Fruit fly (Drosophila melanogaster) whole organism, embryonic: ENCODE measurements around the gene CG14269.

ENCODE experiments used
- Atf-2 ChIP-seq: fragments of 200-800 bp; sonication (Bioruptor generic); optimal IDR thresholded peaks from 2 replicates; lab custom pipeline; 2016; ENCODE audit warnings: missing biosample characterization, missing genetic modification characterization
- CG10431 ChIP-seq: fragments of 200-800 bp; sonication (Bioruptor generic); optimal IDR thresholded peaks from 3 replicates; lab custom pipeline; 2018; ENCODE audit warnings: missing biosample characterization, mild to moderate bottlenecking, missing genetic modification characterization
- CG10462 ChIP-seq: fragments of 200-800 bp; sonication (Bioruptor generic); optimal IDR thresholded peaks from 2 replicates; lab custom pipeline; 2016; ENCODE audit warnings: missing biosample characterization, missing genetic modification characterization
- CG11398 ChIP-seq: fragments of 200-800 bp; sonication (Bioruptor generic); optimal IDR thresholded peaks from 2 replicates; lab custom pipeline; 2016; ENCODE audit warnings: missing biosample characterization, missing genetic modification characterization
- CG11695 ChIP-seq: fragments of 200-800 bp; sonication (Bioruptor generic); IDR thresholded peaks from 3 replicates; pipeline ENCODE4 v1.3.6; 2022; ENCODE audit warnings: missing biosample characterization, missing genetic modification characterization
- CG12391 ChIP-seq: fragments of 200-800 bp; sonication (Bioruptor generic); optimal IDR thresholded peaks from 3 replicates; lab custom pipeline; 2018; ENCODE audit warnings: missing biosample characterization, mild to moderate bottlenecking, missing genetic modification characterization, moderate library complexity
- CG12744 ChIP-seq: fragments of 200-800 bp; sonication (Bioruptor generic); optimal IDR thresholded peaks from 2 replicates; lab custom pipeline; 2016; ENCODE audit warnings: missing biosample characterization, missing genetic modification characterization
- CG14441 ChIP-seq: fragments of 200-800 bp; sonication (Bioruptor generic); IDR thresholded peaks from 2 replicates; pipeline ENCODE4 v1.3.6; 2022; ENCODE audit warnings: missing biosample characterization, missing genetic modification characterization
- CG15696 ChIP-seq: fragments of 200-800 bp; sonication (Bioruptor generic); optimal IDR thresholded peaks from 2 replicates; lab custom pipeline; 2019; ENCODE audit warnings: missing biosample characterization, mild to moderate bottlenecking, missing genetic modification characterization, moderate library complexity
- CG17829 ChIP-seq: fragments of 200-800 bp; optimal IDR thresholded peaks from 2 replicates; lab custom pipeline; 2019; ENCODE audit warnings: missing biosample characterization, mild to moderate bottlenecking, missing genetic modification characterization, moderate library complexity
- CG18262 ChIP-seq: fragments of 200-800 bp; optimal IDR thresholded peaks from 3 replicates; lab custom pipeline; 2019; ENCODE audit warnings: missing biosample characterization, mild to moderate bottlenecking, missing genetic modification characterization, moderate library complexity
- CG1832 ChIP-seq: fragments of 200-800 bp; sonication (Bioruptor generic); optimal IDR thresholded peaks from 2 replicates; lab custom pipeline; 2017; ENCODE audit warnings: missing biosample characterization, mild to moderate bottlenecking, missing genetic modification characterization, inconsistent platforms
- CG18599 ChIP-seq: fragments of 200-800 bp; sonication (Bioruptor generic); optimal IDR thresholded peaks from 3 replicates; lab custom pipeline; 2017; ENCODE audit warnings: missing biosample characterization, missing genetic modification characterization, mild to moderate bottlenecking, moderate library complexity, missing genetic modification reagents
- CG2116 ChIP-seq: fragments of 200-800 bp; sonication (Bioruptor generic); optimal IDR thresholded peaks from 3 replicates; lab custom pipeline; 2018; ENCODE audit warnings: missing biosample characterization, mild to moderate bottlenecking, missing genetic modification characterization
- CG2199 ChIP-seq: fragments of 200-800 bp; sonication (Bioruptor generic); IDR thresholded peaks from 3 replicates; pipeline ENCODE4 v1.3.6; 2022; ENCODE audit warnings: missing biosample characterization, missing genetic modification characterization
- CG32532 ChIP-seq: fragments of 200-800 bp; sonication (Bioruptor generic); IDR thresholded peaks from 2 replicates; pipeline ENCODE4 v1.3.6; 2022; ENCODE audit warnings: missing biosample characterization, missing genetic modification characterization
- CG33557 ChIP-seq: fragments of 200-800 bp; sonication (Bioruptor generic); optimal IDR thresholded peaks from 2 replicates; lab custom pipeline; 2019; ENCODE audit warnings: missing biosample characterization, mild to moderate bottlenecking, missing genetic modification characterization, moderate library complexity
- CG4360 ChIP-seq: fragments of 200-800 bp; sonication (Bioruptor generic); IDR thresholded peaks from 2 replicates; pipeline ENCODE4 v1.3.6; 2022; ENCODE audit warnings: missing biosample characterization, missing genetic modification characterization
- CG7963 ChIP-seq: fragments of 200-800 bp; sonication (Bioruptor generic); IDR thresholded peaks from 3 replicates; pipeline ENCODE4 v1.3.6; 2022; ENCODE audit warnings: missing biosample characterization, missing genetic modification characterization; ENCODE audit not compliant: partially characterized antibody
- Deaf1 ChIP-seq: fragments of 200-800 bp; optimal IDR thresholded peaks from 3 replicates; lab custom pipeline; 2019; ENCODE audit warnings: missing biosample characterization, mild to moderate bottlenecking, missing genetic modification characterization, moderate library complexity
- E2f2 ChIP-seq: fragments of 200-800 bp; sonication (Bioruptor generic); IDR thresholded peaks from 2 replicates; pipeline ENCODE4 v1.3.6; 2022; ENCODE audit warnings: missing biosample characterization, missing genetic modification characterization
- ERR ChIP-seq: fragments of 200-800 bp; sonication (Bioruptor generic); optimal IDR thresholded peaks from 2 replicates; lab custom pipeline; 2016; ENCODE audit warnings: missing biosample characterization, missing genetic modification characterization
- Hr78 ChIP-seq, 2 experiments: fragments of 200-800 bp in 1 of 2; fragments of >200 bp in 1 of 2; sonication (Bioruptor generic) in 1 of 2; optimal IDR thresholded peaks; 2 replicates each; lab custom pipeline; 2017 to 2019; ENCODE audit warnings: missing biosample characterization in 2 of 2, missing genetic modification characterization in 2 of 2, mild to moderate bottlenecking in 1 of 2, moderate library complexity in 1 of 2
- Kr ChIP-seq: fragments of 200-800 bp; sonication (Bioruptor generic); optimal IDR thresholded peaks from 2 replicates; lab custom pipeline; 2017; ENCODE audit warnings: missing biosample characterization, mild to moderate bottlenecking, missing genetic modification characterization
- Side ChIP-seq: fragments of 200-800 bp; sonication (Bioruptor generic); optimal IDR thresholded peaks from 2 replicates; lab custom pipeline; 2016; ENCODE audit warnings: missing biosample characterization, missing genetic modification characterization
- Sin3A ChIP-seq: fragments of >200 bp; optimal IDR thresholded peaks from 2 replicates; lab custom pipeline; 2018
- Tbp ChIP-seq: fragments of >200 bp; optimal IDR thresholded peaks from 2 replicates; lab custom pipeline; 2018; ENCODE audit warnings: missing biosample characterization, missing genetic modification characterization
- abd-A ChIP-seq: fragments of 200-800 bp; sonication (Bioruptor generic); optimal IDR thresholded peaks from 3 replicates; lab custom pipeline; 2019; ENCODE audit warnings: missing biosample characterization, mild to moderate bottlenecking, missing genetic modification characterization, moderate library complexity
- bcd ChIP-seq: fragments of 200-800 bp; sonication (Bioruptor generic); optimal IDR thresholded peaks from 2 replicates; lab custom pipeline; 2017; ENCODE audit warnings: missing biosample characterization, mild to moderate bottlenecking, missing genetic modification characterization
- cato ChIP-seq: fragments of 200-800 bp; sonication (Bioruptor generic); optimal IDR thresholded peaks from 2 replicates; lab custom pipeline; 2016; ENCODE audit warnings: missing biosample characterization, missing genetic modification characterization, borderline replicate concordance
- emc ChIP-seq: fragments of 200-800 bp; sonication (Bioruptor generic); optimal IDR thresholded peaks from 2 replicates; lab custom pipeline; 2016; ENCODE audit warnings: missing biosample characterization, missing genetic modification characterization
- fru ChIP-seq: fragments of >200 bp; optimal IDR thresholded peaks from 2 replicates; lab custom pipeline; 2017
- hth ChIP-seq: fragments of >200 bp; optimal IDR thresholded peaks from 2 replicates; lab custom pipeline; 2017; ENCODE audit warnings: inconsistent platforms
- luna ChIP-seq: fragments of 200-800 bp; sonication (Bioruptor generic); optimal IDR thresholded peaks from 2 replicates; lab custom pipeline; 2016; ENCODE audit warnings: missing biosample characterization, missing genetic modification characterization
- nerfin-1 ChIP-seq: fragments of 200-800 bp; sonication (Bioruptor generic); optimal IDR thresholded peaks from 3 replicates; lab custom pipeline; 2019; ENCODE audit warnings: missing biosample characterization, mild to moderate bottlenecking, missing genetic modification characterization, moderate library complexity
- otp ChIP-seq: fragments of 200-800 bp; sonication (Bioruptor generic); IDR thresholded peaks from 3 replicates; pipeline ENCODE4, ENCODE4 v1.3.6; 2022; ENCODE audit warnings: missing biosample characterization, missing genetic modification characterization
- pho ChIP-seq: fragments of 200-800 bp; sonication (Bioruptor generic); optimal IDR thresholded peaks from 2 replicates; lab custom pipeline; 2016; ENCODE audit warnings: missing biosample characterization, missing genetic modification characterization
- pnt ChIP-seq: fragments of 200-800 bp; sonication (Bioruptor generic); optimal IDR thresholded peaks from 3 replicates; lab custom pipeline; 2016; ENCODE audit warnings: missing biosample characterization, missing genetic modification characterization
- slou ChIP-seq: fragments of 200-800 bp; sonication (Bioruptor generic); optimal IDR thresholded peaks from 3 replicates; lab custom pipeline; 2016; ENCODE audit warnings: missing biosample characterization, missing genetic modification characterization
- sug ChIP-seq: fragments of 200-800 bp; optimal IDR thresholded peaks from 2 replicates; lab custom pipeline; 2019; ENCODE audit warnings: missing biosample characterization, mild to moderate bottlenecking, missing genetic modification characterization, moderate library complexity
- tin ChIP-seq: fragments of 200-800 bp; sonication (Bioruptor generic); optimal IDR thresholded peaks from 3 replicates; lab custom pipeline; 2016; ENCODE audit warnings: missing biosample characterization, missing genetic modification characterization
- ttk ChIP-seq: fragments of 200-800 bp; sonication (Bioruptor generic); IDR thresholded peaks from 2 replicates; pipeline ENCODE4 v2.1.2; 2022; ENCODE audit warnings: missing biosample characterization, missing genetic modification characterization

Gene CG14269

DNA sequence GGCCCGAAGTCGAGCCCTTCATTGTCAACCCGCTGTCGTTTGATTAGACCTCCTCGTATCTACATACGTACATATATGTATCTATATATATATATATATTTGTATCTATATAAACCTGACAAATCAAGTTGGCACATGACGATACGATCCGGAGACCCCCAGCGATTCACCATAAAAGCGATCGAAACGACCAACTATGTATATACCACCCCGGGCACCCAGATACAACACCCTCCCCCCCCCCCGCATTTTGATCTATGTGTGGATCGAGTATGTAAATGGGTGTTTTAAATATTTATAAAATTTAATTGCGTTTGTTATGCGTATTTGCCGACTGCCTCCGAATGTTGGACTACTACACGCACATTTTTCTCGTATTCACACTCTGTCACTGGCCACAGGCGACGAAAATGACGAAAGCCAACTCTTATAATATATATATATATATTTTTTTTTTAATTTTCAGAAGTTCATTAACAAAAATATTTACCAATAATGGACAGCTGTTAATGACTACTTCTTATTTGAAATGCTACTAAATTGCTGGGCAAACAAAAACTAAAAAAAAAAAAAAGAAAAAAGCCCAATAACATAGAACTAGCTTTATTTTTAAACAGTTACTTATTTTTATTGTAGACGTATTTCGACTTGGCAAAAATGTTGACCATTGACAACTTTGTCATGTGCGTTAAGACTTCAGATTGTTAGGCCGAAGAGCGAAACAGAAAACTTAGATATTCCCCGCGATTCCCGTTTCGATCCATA, 21.4 kb downstream of the CG14269 start (continued):
- TF ChIP-seq CG2199 (GFP tag; lab: Robert Waterston, UW) (no peak), CG12391 (tag; lab: Kevin White, UChicago) (peak; percentile 74), E2f2 (peak; percentile 49; the same call in 1 of the 2 replicates), CG33557 (GFP tag; lab: Kevin White, UChicago) (no peak), Deaf1 (tag; lab: Kevin White, UChicago) (peak; percentile 29), sug (tag; lab: Kevin White, UChicago) (peak; percentile 96), cato (GFP tag; lab: Kevin White, UChicago) (peak; percentile 8), fru (lab: Kevin White, UChicago) (no peak), CG10462 (no peak), pho (no peak), ttk (GFP tag; lab: Robert Waterston, UW) (no peak), CG14441 (peak; percentile 33; the same call in 1 of the 2 replicates), hth (lab: Kevin White, UChicago) (no peak), Atf-2 (no peak), CG32532 (GFP tag; lab: Robert Waterston, UW) (peak; percentile 67; the same call in 1 of the 2 replicates), tin (GFP tag; lab: Kevin White, UChicago) (peak; percentile 24), Hr78 (GFP tag; optimal IDR thresholded peaks at IDR 0.05; lab: Kevin White, UChicago) (no peak), CG18262 (tag; lab: Kevin White, UChicago) (peak; percentile 75), CG18599 (GFP tag; lab: Kevin White, UChicago) (peak; percentile 84), CG17829 (tag; lab: Kevin White, UChicago) (peak; percentile 55), Kr (GFP tag; lab: Kevin White, UChicago) (no peak), CG1832 (GFP tag; lab: Kevin White, UChicago) (no peak), CG7963 (GFP tag; lab: Robert Waterston, UW) (no peak), nerfin-1 (tag; lab: Kevin White, UChicago) (peak; percentile 3), Side (GFP tag; lab: Kevin White, UChicago) (peak; percentile 24), Sin3A (lab: Kevin White, UChicago) (no peak), pnt (GFP tag; lab: Kevin White, UChicago) (peak; percentile 19), Tbp (no peak), otp (GFP tag; lab: Robert Waterston, UW) (no peak), CG11398 (GFP tag; lab: Kevin White, UChicago) (no peak), CG2116 (GFP tag; lab: Kevin White, UChicago) (peak; percentile 25), CG10431 (GFP tag; lab: Kevin White, UChicago) (no peak), CG11695 (peak; percentile 74), bcd (peak; percentile 61), luna (GFP tag; lab: Kevin White, UChicago) (no peak), abd-A (peak; percentile 95), CG15696 (tag; lab: Kevin White, UChicago) (peak; percentile 5), ERR (GFP tag; lab: Kevin White, UChicago) (no peak), CG12744 (GFP tag; lab: Kevin White, UChicago) (peak; percentile 29), emc (GFP tag; lab: Kevin White, UChicago) (no peak), CG4360 (no peak), slou (GFP tag; lab: Kevin White, UChicago) (no peak)
